Worm (Caenorhabditis elegans) whole organism, L1 larva: Measurements from ENCODE around the gene dyf-11.
A peak's percentile ranks its signal among the peaks of the same experiment; 100 is the strongest.

Experiments used
- C04F5.9 ChIP-seq: sonication (generic microtip); optimal IDR thresholded peaks from 2 replicates; lab custom pipeline; 2016; ENCODE audit warnings: missing genetic modification characterization, missing compliant biosample characterization
- Y116A8C.19 ChIP-seq: sonication (generic microtip); optimal IDR thresholded peaks from 2 replicates; lab custom pipeline; 2016; ENCODE audit warnings: missing compliant biosample characterization, missing genetic modification characterization, borderline replicate concordance
- aly-2 ChIP-seq: fragments of 150-350 bp; optimal IDR thresholded peaks from 2 replicates; lab custom pipeline; 2014; ENCODE audit warnings: missing biosample characterization, missing genetic modification characterization
- blmp-1 ChIP-seq: fragments of 150-350 bp; optimal IDR thresholded peaks from 2 replicates; lab custom pipeline; 2014; ENCODE audit warnings: missing biosample characterization, missing genetic modification characterization
- ceh-82 ChIP-seq, 3 experiments: fragments of 150-350 bp in 1 of 3; sonication (generic microtip) in 2 of 3; optimal IDR thresholded peaks; 2 replicates each; lab custom pipeline; 2014 to 2017; ENCODE audit warnings: missing biosample characterization in 3 of 3, missing genetic modification characterization in 3 of 3
- ces-1 ChIP-seq: fragments of 150-350 bp; optimal IDR thresholded peaks from 2 replicates; lab custom pipeline; 2014; ENCODE audit warnings: missing biosample characterization, missing genetic modification reagents, missing genetic modification characterization
- efl-1 ChIP-seq, 4 experiments: fragments of 150-350 bp; optimal IDR thresholded peaks in 3 of 4; peaks in 1 of 4; 1 replicate in 1 of 4; 2 replicates in 3 of 4; lab custom pipeline; 2014; ENCODE audit warnings: missing biosample characterization in 2 of 4, missing genetic modification characterization in 2 of 4, missing genetic modification reagents in 2 of 4
- efl-3 ChIP-seq: fragments of 200-800 bp; sonication (Bioruptor generic); optimal IDR thresholded peaks from 2 replicates; lab custom pipeline; 2018; ENCODE audit warnings: mild to moderate bottlenecking, missing genetic modification characterization, missing compliant biosample characterization
- egl-27 ChIP-seq, 2 experiments: fragments of 150-350 bp in 1 of 2; sonication (generic microtip); optimal IDR thresholded peaks; 3 replicates each; lab custom pipeline; 2017 to 2018; ENCODE audit warnings: missing biosample characterization in 2 of 2, missing genetic modification characterization in 2 of 2, missing genetic modification reagents in 2 of 2
- fkh-10 ChIP-seq: sonication (generic microtip); optimal IDR thresholded peaks from 2 replicates; lab custom pipeline; 2017; ENCODE audit warnings: missing biosample characterization, missing genetic modification reagents, missing genetic modification characterization
- fkh-4 ChIP-seq: sonication (generic microtip); optimal IDR thresholded peaks from 2 replicates; lab custom pipeline; 2016; ENCODE audit warnings: missing compliant biosample characterization, missing genetic modification characterization, borderline replicate concordance
- fos-1 ChIP-seq: fragments of 150-350 bp; optimal IDR thresholded peaks from 2 replicates; lab custom pipeline; 2014; ENCODE audit warnings: missing biosample characterization, missing genetic modification characterization
- grh-1 ChIP-seq: fragments of 200-800 bp; sonication (Bioruptor generic); IDR thresholded peaks from 2 replicates; pipeline ENCODE4 v1.3.6; 2022; ENCODE audit warnings: missing genetic modification reagents, missing genetic modification characterization, missing compliant biosample characterization
- hlh-17 ChIP-seq: fragments of 200-800 bp; sonication (Bioruptor generic); optimal IDR thresholded peaks from 2 replicates; lab custom pipeline; 2018; ENCODE audit warnings: missing genetic modification characterization, mild to moderate bottlenecking, missing compliant biosample characterization, moderate library complexity, borderline replicate concordance
- hlh-4 ChIP-seq: sonication (generic microtip); optimal IDR thresholded peaks from 2 replicates; lab custom pipeline; 2016; ENCODE audit warnings: mild to moderate bottlenecking, missing genetic modification characterization, missing compliant biosample characterization
- hpl-2 ChIP-seq: fragments of 150-350 bp; optimal IDR thresholded peaks from 2 replicates; lab custom pipeline; 2014; ENCODE audit warnings: missing biosample characterization, missing genetic modification reagents, missing genetic modification characterization
- irx-1 ChIP-seq: sonication (generic microtip); optimal IDR thresholded peaks from 2 replicates; lab custom pipeline; 2016; ENCODE audit warnings: missing genetic modification characterization, missing compliant biosample characterization
- isw-1 ChIP-seq: fragments of 200-800 bp; sonication (Bioruptor generic); IDR thresholded peaks from 2 replicates; pipeline ENCODE4 v1.3.6; 2022; ENCODE audit warnings: missing genetic modification characterization, missing compliant biosample characterization
- jun-1 ChIP-seq: fragments of 150-350 bp; optimal IDR thresholded peaks from 2 replicates; lab custom pipeline; 2014; ENCODE audit warnings: missing biosample characterization, missing genetic modification reagents, missing genetic modification characterization
- lin-14 ChIP-seq: fragments of 200-800 bp; sonication (Bioruptor generic); optimal IDR thresholded peaks from 2 replicates; lab custom pipeline; 2018; ENCODE audit warnings: mild to moderate bottlenecking, missing genetic modification characterization, moderate library complexity, missing compliant biosample characterization
- lir-3 ChIP-seq: sonication (generic microtip); optimal IDR thresholded peaks from 2 replicates; lab custom pipeline; 2016; ENCODE audit warnings: mild to moderate bottlenecking, missing genetic modification characterization, moderate library complexity, missing compliant biosample characterization; ENCODE audit not compliant: poor library complexity
- mab-9 ChIP-seq: fragments of 200-800 bp; sonication (Bioruptor generic); IDR thresholded peaks from 2 replicates; pipeline ENCODE4 v1.3.6; 2022; ENCODE audit warnings: missing genetic modification reagents, missing genetic modification characterization, missing compliant biosample characterization
- mdl-1 ChIP-seq, 2 experiments: fragments of 150-350 bp; optimal IDR thresholded peaks; 2 replicates each; lab custom pipeline; 2014 to 2017; ENCODE audit warnings: missing biosample characterization in 2 of 2, missing genetic modification characterization in 2 of 2, inconsistent platforms in 1 of 2
- mep-1 ChIP-seq: fragments of 150-350 bp; optimal IDR thresholded peaks from 2 replicates; lab custom pipeline; 2014; ENCODE audit warnings: missing biosample characterization, missing genetic modification characterization
- nhr-12 ChIP-seq: sonication (generic microtip); optimal IDR thresholded peaks from 2 replicates; lab custom pipeline; 2017; ENCODE audit warnings: missing biosample characterization, missing genetic modification characterization
- nhr-19 ChIP-seq: fragments of 200-800 bp; sonication (Bioruptor generic); conservative IDR thresholded peaks from 2 replicates; pipeline ENCODE4 v1.3.6; 2022; ENCODE audit warnings: missing genetic modification characterization, missing compliant biosample characterization
- nhr-20 ChIP-seq: sonication (generic microtip); optimal IDR thresholded peaks from 2 replicates; lab custom pipeline; 2016; ENCODE audit warnings: mild to moderate bottlenecking, missing genetic modification characterization, missing compliant biosample characterization
- nhr-71 ChIP-seq: sonication (generic microtip); optimal IDR thresholded peaks from 2 replicates; lab custom pipeline; 2016; ENCODE audit warnings: mild to moderate bottlenecking, missing genetic modification characterization, moderate library complexity, missing compliant biosample characterization
- nhr-85 ChIP-seq: sonication (generic microtip); peaks from one replicate; lab custom pipeline; 2016; ENCODE audit warnings: missing genetic modification characterization, inconsistent platforms, missing compliant biosample characterization
- nhr-90 ChIP-seq: sonication (generic microtip); optimal IDR thresholded peaks from 2 replicates; lab custom pipeline; 2016; ENCODE audit warnings: mild to moderate bottlenecking, missing genetic modification characterization, missing compliant biosample characterization; ENCODE audit not compliant: poor library complexity
- pax-3 ChIP-seq: fragments of 200-800 bp; sonication (Bioruptor generic); optimal IDR thresholded peaks from 2 replicates; lab custom pipeline; 2018; ENCODE audit warnings: mild to moderate bottlenecking, missing genetic modification characterization, moderate library complexity, missing compliant biosample characterization
- pqm-1 ChIP-seq: sonication (generic microtip); optimal IDR thresholded peaks from 3 replicates; lab custom pipeline; 2017; ENCODE audit warnings: missing biosample characterization, missing genetic modification characterization
- skn-1 ChIP-seq: fragments of 150-350 bp; optimal IDR thresholded peaks from 2 replicates; lab custom pipeline; 2014; ENCODE audit warnings: missing biosample characterization, missing genetic modification characterization
- sox-4 ChIP-seq: sonication (generic microtip); optimal IDR thresholded peaks from 2 replicates; lab custom pipeline; 2016; ENCODE audit warnings: missing genetic modification characterization, missing compliant biosample characterization
- sptf-1 ChIP-seq: fragments of 150-350 bp; optimal IDR thresholded peaks from 2 replicates; lab custom pipeline; 2014; ENCODE audit warnings: missing biosample characterization, missing genetic modification characterization
- sup-37 ChIP-seq: fragments of 200-800 bp; sonication (Bioruptor generic); optimal IDR thresholded peaks from 2 replicates; lab custom pipeline; 2018; ENCODE audit warnings: mild to moderate bottlenecking, missing genetic modification characterization, missing compliant biosample characterization
- swsn-7 ChIP-seq: sonication (generic microtip); optimal IDR thresholded peaks from 2 replicates; lab custom pipeline; 2016; ENCODE audit warnings: missing genetic modification characterization, missing compliant biosample characterization
- zag-1 ChIP-seq: fragments of 150-350 bp; optimal IDR thresholded peaks from 2 replicates; lab custom pipeline; 2014; ENCODE audit warnings: missing biosample characterization, missing genetic modification characterization
- ztf-11 ChIP-seq, 2 experiments: sonication (generic microtip); optimal IDR thresholded peaks; 2 replicates each; lab custom pipeline; 2016 to 2017; ENCODE audit warnings: missing genetic modification characterization in 2 of 2, missing biosample characterization in 1 of 2, missing compliant biosample characterization in 1 of 2

Gene dyf-11

ce11 chrX:768061-768646, 4.6 kb downstream of the dyf-11 start, which contains the start of the genes trap-2 and ile-2 (continued):
- TF ChIP-seq hlh-17 (GFP tag; lab: Kevin White, UChicago) (no peak), isw-1 (peak; percentile 75), sptf-1 (tag; lab: Kevin White, UChicago) (no peak)

- TF ChIP-seq skn-1 (tag; lab: Kevin White, UChicago) (no peak), efl-1 (optimal IDR thresholded peaks at IDR 0.05; lab: Kevin White, UChicago) (no peak), efl-1 (GFP tag; optimal IDR thresholded peaks at IDR 0.05 in 1 of 2; lab: Kevin White, UChicago) (peak in 1 of 2 experiments; percentile 55)
Measured at ce11 chrX:769550-769949, 6.0 kb downstream of the dyf-11 start.

- TF ChIP-seq pax-3 (tag; lab: Kevin White, UChicago) (no peak), ztf-11 (tag; optimal IDR thresholded peaks at IDR 0.05; lab: Kevin White, UChicago) (no peak), ces-1 (GFP tag; lab: Kevin White, UChicago) (no peak), mdl-1 (tag; optimal IDR thresholded peaks at IDR 0.05; lab: Kevin White, UChicago) (no peak), irx-1 (no peak), efl-3 (GFP tag; lab: Kevin White, UChicago) (no peak), hlh-4 (tag; lab: Kevin White, UChicago) (no peak), ceh-82 (tag; optimal IDR thresholded peaks at IDR 0.05; lab: Kevin White, UChicago) (no peak), efl-1 (optimal IDR thresholded peaks at IDR 0.05; lab: Kevin White, UChicago) (no peak), efl-1 (GFP tag; optimal IDR thresholded peaks at IDR 0.05 in 1 of 2; lab: Kevin White, UChicago) (no peak), lir-3 (tag; lab: Kevin White, UChicago) (no peak), nhr-19 (no peak), nhr-90 (tag; lab: Kevin White, UChicago) (no peak), C04F5.9 (tag; lab: Kevin White, UChicago) (no peak), aly-2 (tag; lab: Kevin White, UChicago) (no peak), hpl-2 (GFP tag; lab: Kevin White, UChicago) (no peak)
Measured at ce11 chrX:770537-770936, 7.0 kb downstream of the dyf-11 start, which contains the start of gene T04G9.7. Gene T04G9.7 (plus strand): TSS chrX:770837.

- TF ChIP-seq nhr-20 (tag; lab: Kevin White, UChicago) (peak; percentile 5), efl-1 (optimal IDR thresholded peaks at IDR 0.05; lab: Kevin White, UChicago) (no peak), efl-1 (GFP tag; optimal IDR thresholded peaks at IDR 0.05 in 1 of 2; lab: Kevin White, UChicago) (no peak), lin-14 (GFP tag; lab: Kevin White, UChicago) (peak; percentile 62), blmp-1 (tag; lab: Kevin White, UChicago) (peak; percentile 56), nhr-85 (tag; lab: Kevin White, UChicago) (peak; percentile 79)
Measured at ce11 chrX:772184-772583, 8.6 kb downstream of the dyf-11 start, which contains the start of gene T04G9.4. Gene T04G9.4 (plus strand): TSS chrX:772476.

- TF ChIP-seq fos-1 (tag; lab: Kevin White, UChicago) (no peak), nhr-90 (tag; lab: Kevin White, UChicago) (no peak), swsn-7 (no peak), blmp-1 (tag; lab: Kevin White, UChicago) (no peak), nhr-12 (tag; lab: Kevin White, UChicago) (no peak), zag-1 (tag; lab: Kevin White, UChicago) (no peak), fkh-4 (tag; lab: Kevin White, UChicago) (no peak), mep-1 (tag; lab: Kevin White, UChicago) (no peak), hlh-4 (tag; lab: Kevin White, UChicago) (no peak)
Measured at ce11 chrX:777421-777820, 13.9 kb downstream of the dyf-11 start, which contains the start of gene nas-15. Gene nas-15 (plus strand): TSS chrX:777721.

- no peak for TF ChIP-seq pqm-1 (tag; lab: Kevin White, UChicago)
- no peak for TF ChIP-seq grh-1 (GFP tag; lab: Robert Waterston, UW)
- TF ChIP-seq sup-37 (GFP tag; lab: Kevin White, UChicago) = no peak
- no peak for TF ChIP-seq Y116A8C.19 (tag; lab: Kevin White, UChicago)
- TF ChIP-seq nhr-12 (tag; lab: Kevin White, UChicago) = no peak
- TF ChIP-seq jun-1 (tag; lab: Kevin White, UChicago) = no peak
- TF ChIP-seq fkh-10 (GFP tag; lab: Kevin White, UChicago) = no peak
- no peak for TF ChIP-seq mab-9
- no peak for TF ChIP-seq fkh-4 (tag; lab: Kevin White, UChicago)
- TF ChIP-seq sox-4 (tag; lab: Kevin White, UChicago) = no peak
- no peak for TF ChIP-seq nhr-71
- TF ChIP-seq zag-1 (tag; lab: Kevin White, UChicago) = no peak
- TF ChIP-seq egl-27 (tag; optimal IDR thresholded peaks at IDR 0.05; lab: Kevin White, UChicago) = no peak
Measured at ce11 chrX:779259-779658, 15.7 kb downstream of the dyf-11 start.
